Fruit fly (Drosophila melanogaster) S2 (cell line): ENCODE results near the gene CG32086.

Experiments
- CG8478 ChIP-seq: fragments of >200 bp; optimal IDR thresholded peaks from 2 replicates; lab custom pipeline; 2018
- CTCF ChIP-seq, 2 experiments: fragments of >200 bp; optimal IDR thresholded peaks; 2 replicates each; lab custom pipeline; 2018

DNA sequence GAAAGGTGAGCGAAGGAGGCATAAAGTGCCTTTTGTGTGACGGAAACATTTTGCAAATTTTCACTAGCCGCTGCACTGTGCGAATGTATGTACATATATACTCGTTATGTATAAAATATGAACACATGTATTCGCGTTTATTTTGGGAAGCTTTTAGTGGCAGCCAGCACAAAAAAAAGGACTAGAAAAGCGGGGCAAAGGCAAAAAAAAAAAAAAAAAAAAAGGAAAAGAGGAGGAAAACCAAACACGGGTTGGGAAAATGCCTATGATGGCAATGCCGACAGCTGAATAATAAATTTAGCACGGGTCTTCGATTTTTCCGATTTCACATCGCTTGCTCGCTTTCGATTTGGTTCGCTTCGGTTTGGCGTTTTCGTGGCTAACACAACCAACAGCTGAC lies 34.4 kb downstream of the CG32086 start:
- TF ChIP-seq CG8478 (lab: Kevin White, UChicago) (no peak), CTCF (optimal IDR thresholded peaks at IDR 0.05; lab: Kevin White, UChicago) (no peak)
